Fruit fly (Drosophila melanogaster) whole organism, embryonic: ENCODE measurements around the gene CG4596.
A peak's percentile ranks its signal among the peaks of the same experiment; 100 is the strongest.

Experiments
- Atf3 ChIP-seq: fragments of 200-800 bp; sonication (Bioruptor generic); optimal IDR thresholded peaks from 3 replicates; lab custom pipeline; 2016; ENCODE audit warnings: missing biosample characterization, missing genetic modification characterization
- CG10565 ChIP-seq: fragments of 200-800 bp; sonication (Bioruptor generic); optimal IDR thresholded peaks from 3 replicates; lab custom pipeline; 2016; ENCODE audit warnings: missing biosample characterization, mild to moderate bottlenecking, missing genetic modification characterization
- CG12071 ChIP-seq: fragments of 200-800 bp; sonication (Bioruptor generic); optimal IDR thresholded peaks from 3 replicates; lab custom pipeline; 2018; ENCODE audit warnings: missing biosample characterization, mild to moderate bottlenecking, missing genetic modification characterization
- CG15479 ChIP-seq: fragments of 200-800 bp; sonication (Bioruptor generic); optimal IDR thresholded peaks from 3 replicates; lab custom pipeline; 2019; ENCODE audit warnings: missing biosample characterization, mild to moderate bottlenecking, missing genetic modification characterization, moderate library complexity
- CG31224 ChIP-seq: fragments of 200-800 bp; sonication (Bioruptor generic); IDR thresholded peaks from 2 replicates; pipeline ENCODE4 v1.3.6; 2022; ENCODE audit warnings: missing biosample characterization, missing genetic modification characterization
- CG32532 ChIP-seq: fragments of 200-800 bp; sonication (Bioruptor generic); IDR thresholded peaks from 2 replicates; pipeline ENCODE4 v1.3.6; 2022; ENCODE audit warnings: missing biosample characterization, missing genetic modification characterization
- CG4360 ChIP-seq: fragments of 200-800 bp; sonication (Bioruptor generic); IDR thresholded peaks from 2 replicates; pipeline ENCODE4 v1.3.6; 2022; ENCODE audit warnings: missing biosample characterization, missing genetic modification characterization
- CG5180 ChIP-seq: fragments of 200-800 bp; sonication (Bioruptor generic); optimal IDR thresholded peaks from 3 replicates; lab custom pipeline; 2017; ENCODE audit warnings: missing biosample characterization, missing genetic modification characterization, mild to moderate bottlenecking, moderate library complexity, missing genetic modification reagents
- CG7839 ChIP-seq: fragments of 200-800 bp; sonication (Bioruptor generic); optimal IDR thresholded peaks from 3 replicates; lab custom pipeline; 2018; ENCODE audit warnings: missing biosample characterization, mild to moderate bottlenecking, missing genetic modification characterization, moderate library complexity
- CG7987 ChIP-seq: fragments of 200-800 bp; sonication (Bioruptor generic); optimal IDR thresholded peaks from 2 replicates; lab custom pipeline; 2018; ENCODE audit warnings: missing biosample characterization, mild to moderate bottlenecking, missing genetic modification characterization, moderate library complexity
- CG8290 ChIP-seq, 3 experiments: fragments of 200-800 bp; sonication (Bioruptor generic); optimal IDR thresholded peaks; 2 replicates each; lab custom pipeline; 2016 to 2019; ENCODE audit warnings: missing biosample characterization in 3 of 3, missing genetic modification characterization in 3 of 3, mild to moderate bottlenecking in 2 of 3, moderate library complexity in 1 of 3
- CG8924 ChIP-seq: fragments of 200-800 bp; optimal IDR thresholded peaks from 3 replicates; lab custom pipeline; 2019; ENCODE audit warnings: missing biosample characterization, mild to moderate bottlenecking, missing genetic modification characterization, moderate library complexity
- CG9215 ChIP-seq: fragments of 200-800 bp; sonication (Bioruptor generic); IDR thresholded peaks from 2 replicates; pipeline ENCODE4 v1.3.6; 2022; ENCODE audit warnings: missing biosample characterization, missing genetic modification characterization
- CG9609 ChIP-seq: fragments of 200-800 bp; sonication (Bioruptor generic); optimal IDR thresholded peaks from 3 replicates; lab custom pipeline; 2016; ENCODE audit warnings: missing biosample characterization, missing genetic modification characterization
- CG9727 ChIP-seq: fragments of 200-800 bp; sonication (Bioruptor generic); optimal IDR thresholded peaks from 3 replicates; lab custom pipeline; 2017; ENCODE audit warnings: missing biosample characterization, mild to moderate bottlenecking, missing genetic modification characterization
- D ChIP-seq, 2 experiments: fragments of 200-800 bp in 1 of 2; fragments of >200 bp in 1 of 2; sonication (Bioruptor generic) in 1 of 2; optimal IDR thresholded peaks; 2 replicates in 1 of 2; 3 replicates in 1 of 2; lab custom pipeline; 2017; ENCODE audit warnings: mild to moderate bottlenecking in 1 of 2, missing biosample characterization in 1 of 2, missing genetic modification characterization in 1 of 2, missing genetic modification reagents in 1 of 2
- Dbx ChIP-seq: fragments of 200-800 bp; sonication (Bioruptor generic); IDR thresholded peaks from 3 replicates; pipeline ENCODE4 v1.3.6; 2022; ENCODE audit warnings: missing biosample characterization, missing genetic modification characterization
- Dip2 ChIP-seq: fragments of 200-800 bp; sonication (Bioruptor generic); IDR thresholded peaks from 2 replicates; pipeline ENCODE4 v1.3.6; 2022; ENCODE audit warnings: missing biosample characterization, missing genetic modification characterization
- Fer2 ChIP-seq: fragments of 200-800 bp; sonication (Bioruptor generic); optimal IDR thresholded peaks from 2 replicates; lab custom pipeline; 2018; ENCODE audit warnings: missing biosample characterization, mild to moderate bottlenecking, missing genetic modification characterization, moderate library complexity
- Hey ChIP-seq: fragments of 200-800 bp; sonication (Bioruptor generic); optimal IDR thresholded peaks from 3 replicates; lab custom pipeline; 2018; ENCODE audit warnings: missing biosample characterization, mild to moderate bottlenecking, missing genetic modification characterization
- Hmr ChIP-seq: fragments of 200-800 bp; sonication (Bioruptor generic); optimal IDR thresholded peaks from 3 replicates; lab custom pipeline; 2017; ENCODE audit warnings: mild to moderate bottlenecking, missing biosample characterization, missing genetic modification reagents, missing genetic modification characterization
- Hmx ChIP-seq: fragments of 200-800 bp; sonication (Bioruptor generic); optimal IDR thresholded peaks from 2 replicates; lab custom pipeline; 2016; ENCODE audit warnings: missing biosample characterization, missing genetic modification characterization
- Lim3 ChIP-seq: fragments of 200-800 bp; sonication (Bioruptor generic); IDR thresholded peaks from 2 replicates; pipeline ENCODE4 v1.3.6; 2022; ENCODE audit warnings: missing biosample characterization, missing genetic modification characterization
- MBD-R2 ChIP-seq: fragments of 200-800 bp; sonication (Bioruptor generic); IDR thresholded peaks from 2 replicates; pipeline ENCODE4 v1.3.6; 2022; ENCODE audit warnings: missing biosample characterization, missing genetic modification characterization
- Sin3A ChIP-seq: fragments of >200 bp; optimal IDR thresholded peaks from 2 replicates; lab custom pipeline; 2018
- Stat92E ChIP-seq, 3 experiments: fragments of >200 bp in 2 of 3; fragments of 200-800 bp in 1 of 3; sonication (Bioruptor generic) in 1 of 3; optimal IDR thresholded peaks; 2 replicates each; lab custom pipeline; 2017 to 2019; ENCODE audit warnings: missing biosample characterization in 3 of 3, missing genetic modification characterization in 3 of 3, mild to moderate bottlenecking in 1 of 3, moderate library complexity in 1 of 3
- aop ChIP-seq: fragments of 200-800 bp; sonication (Bioruptor generic); IDR thresholded peaks from 2 replicates; pipeline ENCODE4 v1.3.6; 2022; ENCODE audit warnings: missing biosample characterization, missing genetic modification characterization
- chif ChIP-seq, 2 experiments: fragments of 200-800 bp; sonication (Bioruptor generic); optimal IDR thresholded peaks; 3 replicates each; lab custom pipeline; 2016; ENCODE audit warnings: missing biosample characterization in 2 of 2, missing genetic modification characterization in 2 of 2
- chm ChIP-seq: fragments of 200-800 bp; sonication (Bioruptor generic); IDR thresholded peaks from 2 replicates; pipeline ENCODE4 v1.3.6; 2022; ENCODE audit warnings: missing biosample characterization, missing genetic modification characterization
- dan ChIP-seq: fragments of 200-800 bp; sonication (Bioruptor generic); IDR thresholded peaks from 2 replicates; pipeline ENCODE4 v1.3.6; 2022; ENCODE audit warnings: missing biosample characterization, missing genetic modification characterization
- dysf ChIP-seq: fragments of 200-800 bp; sonication (Bioruptor generic); IDR thresholded peaks from 3 replicates; pipeline ENCODE4 v1.3.6; 2022; ENCODE audit warnings: missing biosample characterization, missing genetic modification characterization
- gce ChIP-seq: fragments of 200-800 bp; sonication (Bioruptor generic); IDR thresholded peaks from 3 replicates; pipeline ENCODE4 v1.3.6; 2022; ENCODE audit warnings: missing biosample characterization, missing genetic modification characterization
- her ChIP-seq: fragments of 200-800 bp; sonication (Bioruptor generic); optimal IDR thresholded peaks from 2 replicates; lab custom pipeline; 2016; ENCODE audit warnings: missing biosample characterization, missing genetic modification characterization
- klu ChIP-seq: fragments of 200-800 bp; sonication (Bioruptor generic); IDR thresholded peaks from 2 replicates; pipeline ENCODE4 v1.3.6; 2022; ENCODE audit warnings: missing biosample characterization, missing genetic modification characterization
- lilli ChIP-seq: fragments of 200-800 bp; sonication (Bioruptor generic); optimal IDR thresholded peaks from 3 replicates; lab custom pipeline; 2016; ENCODE audit warnings: missing biosample characterization, missing genetic modification characterization
- mld ChIP-seq: fragments of 200-800 bp; sonication (Bioruptor generic); IDR thresholded peaks from 3 replicates; pipeline ENCODE4 v1.3.6; 2022; ENCODE audit warnings: missing biosample characterization, missing genetic modification characterization; ENCODE audit not compliant: partially characterized antibody
- phol ChIP-seq: fragments of 200-800 bp; sonication (Bioruptor generic); optimal IDR thresholded peaks from 3 replicates; lab custom pipeline; 2018; ENCODE audit warnings: missing biosample characterization, mild to moderate bottlenecking, missing genetic modification characterization, moderate library complexity
- prd ChIP-seq, 3 experiments: fragments of >200 bp in 2 of 3; fragments of 200-800 bp in 1 of 3; sonication (Bioruptor generic) in 1 of 3; optimal IDR thresholded peaks in 2 of 3; IDR thresholded peaks in 1 of 3; 2 replicates in 2 of 3; 3 replicates in 1 of 3; pipeline versions ENCODE4 v1.3.6 to Lab custom; 2017 to 2022; ENCODE audit warnings: missing biosample characterization in 1 of 3, missing genetic modification characterization in 1 of 3
- pzg ChIP-seq: fragments of 200-800 bp; sonication (Bioruptor generic); optimal IDR thresholded peaks from 3 replicates; lab custom pipeline; 2018; ENCODE audit warnings: missing biosample characterization, mild to moderate bottlenecking, missing genetic modification characterization, moderate library complexity
- repo ChIP-seq: fragments of 200-800 bp; sonication (Bioruptor generic); optimal IDR thresholded peaks from 2 replicates; lab custom pipeline; 2016; ENCODE audit warnings: missing biosample characterization, missing genetic modification characterization
- rib ChIP-seq: fragments of 200-800 bp; sonication (Bioruptor generic); IDR thresholded peaks from 2 replicates; pipeline ENCODE4 v1.3.6; 2022; ENCODE audit warnings: missing biosample characterization, missing genetic modification characterization
- slbo ChIP-seq: fragments of 200-800 bp; sonication (Bioruptor generic); IDR thresholded peaks from 2 replicates; pipeline ENCODE4 v1.3.6; 2022; ENCODE audit warnings: missing biosample characterization, missing genetic modification characterization
- sna ChIP-seq: fragments of 200-800 bp; sonication (Bioruptor generic); IDR thresholded peaks from 2 replicates; pipeline ENCODE4 v1.3.6; 2022; ENCODE audit warnings: missing biosample characterization, missing genetic modification characterization; ENCODE audit not compliant: partially characterized antibody
- so ChIP-seq: fragments of 200-800 bp; sonication (Bioruptor generic); IDR thresholded peaks from 3 replicates; pipeline ENCODE4 v1.3.6; 2022; ENCODE audit warnings: missing biosample characterization, missing genetic modification characterization
- tll ChIP-seq, 2 experiments: fragments of 200-800 bp in 1 of 2; fragments of >200 bp in 1 of 2; sonication (Bioruptor generic) in 1 of 2; optimal IDR thresholded peaks; 2 replicates each; lab custom pipeline; 2017 to 2019; ENCODE audit warnings: missing biosample characterization in 2 of 2, missing genetic modification characterization in 2 of 2, mild to moderate bottlenecking in 1 of 2, moderate library complexity in 1 of 2
- vfl ChIP-seq: fragments of 200-800 bp; sonication (Bioruptor generic); optimal IDR thresholded peaks from 2 replicates; lab custom pipeline; 2016; ENCODE audit warnings: missing biosample characterization, missing genetic modification characterization
- vvl ChIP-seq: fragments of 200-800 bp; sonication (Bioruptor generic); IDR thresholded peaks from 2 replicates; pipeline ENCODE4 v1.3.6; 2022; ENCODE audit warnings: missing biosample characterization, missing genetic modification characterization

The CG4596 gene

dm6 chr3R:10888633-10889519 is 16.0 kb downstream of the CG4596 start (continued):
- peak; percentile 30 for TF ChIP-seq lilli
- TF ChIP-seq CG9609, result no peak
- TF ChIP-seq Dbx (GFP tag; lab: Robert Waterston, UW), result peak; percentile 59; the same call in 2 of the 3 replicates
- no peak for TF ChIP-seq CG4360 (GFP tag; lab: Robert Waterston, UW)
- TF ChIP-seq rib (GFP tag; lab: Robert Waterston, UW), result peak; percentile 26; the same call in 1 of the 2 replicates
- TF ChIP-seq CG9215, result no peak; the same call in 1 of the 2 replicates
- TF ChIP-seq Dip2 (GFP tag; lab: Robert Waterston, UW), result no peak
- TF ChIP-seq tll (GFP tag; optimal IDR thresholded peaks at IDR 0.05; lab: Kevin White, UChicago), result no peak
- TF ChIP-seq Atf3, result no peak
- TF ChIP-seq MBD-R2 (GFP tag; lab: Robert Waterston, UW), result no peak; the same call in 1 of the 2 replicates
- TF ChIP-seq pzg, result no peak
- TF ChIP-seq Hmx (GFP tag; lab: Kevin White, UChicago), result no peak
- peak; percentile 54 for TF ChIP-seq CG12071
- peak; percentile 62 for TF ChIP-seq chm
- peak; percentile 34 for TF ChIP-seq Fer2 (tag; lab: Kevin White, UChicago)
- TF ChIP-seq CG7839 (tag; lab: Kevin White, UChicago), result peak; percentile 50
- TF ChIP-seq CG8290 (GFP tag; optimal IDR thresholded peaks at IDR 0.05; lab: Kevin White, UChicago), result no peak
- TF ChIP-seq CG8290 (tag; optimal IDR thresholded peaks at IDR 0.05; lab: Kevin White, UChicago), result peak in 1 of 2 experiments; percentile 65
- no peak for TF ChIP-seq repo
- peak; percentile 58 for TF ChIP-seq slbo (GFP tag; lab: Robert Waterston, UW)
- no peak for TF ChIP-seq phol
- TF ChIP-seq sna (GFP tag; lab: Robert Waterston, UW), result no peak; the same call in 1 of the 2 replicates
- peak; percentile 36 for TF ChIP-seq vvl (GFP tag; lab: Robert Waterston, UW)
- TF ChIP-seq CG7987 (GFP tag; lab: Kevin White, UChicago), result peak; percentile 76
- no peak for TF ChIP-seq mld (GFP tag; lab: Robert Waterston, UW)
- peak; percentile 4 for TF ChIP-seq her
- no peak for TF ChIP-seq D (optimal IDR thresholded peaks at IDR 0.05; lab: Kevin White, UChicago)
- TF ChIP-seq D (GFP tag; optimal IDR thresholded peaks at IDR 0.05; lab: Kevin White, UChicago), result no peak
- TF ChIP-seq CG5180 (GFP tag; lab: Kevin White, UChicago), result no peak
- peak; percentile 23 for TF ChIP-seq CG9727 (GFP tag; lab: Kevin White, UChicago)
- TF ChIP-seq dan, result no peak
- TF ChIP-seq CG31224, result 0 out of 2 replicates have a peak, but pooled peaks have one; percentile 16
- no peak for TF ChIP-seq CG8924
- no peak for TF ChIP-seq CG10565 (GFP tag; lab: Kevin White, UChicago)
- no peak for TF ChIP-seq Sin3A (lab: Kevin White, UChicago)
- no peak for TF ChIP-seq klu (GFP tag; lab: Robert Waterston, UW)
- no peak for TF ChIP-seq CG15479 (GFP tag; lab: Kevin White, UChicago)
- TF ChIP-seq Hey (tag; lab: Kevin White, UChicago), result no peak
- no peak for TF ChIP-seq vfl (GFP tag; lab: Kevin White, UChicago)
- TF ChIP-seq gce, result no peak
- TF ChIP-seq Hmr (GFP tag; lab: Kevin White, UChicago), result peak; percentile 17
- TF ChIP-seq Lim3 (GFP tag; lab: Robert Waterston, UW), result no peak
- peak; percentile 51; the same call in 1 of the 3 replicates for TF ChIP-seq so
- no peak for TF ChIP-seq aop
- TF ChIP-seq chif (GFP tag; optimal IDR thresholded peaks at IDR 0.05; lab: Kevin White, UChicago), result no peak
- peak; percentile 73 for TF ChIP-seq CG32532 (GFP tag; lab: Robert Waterston, UW)
- no peak for TF ChIP-seq prd (optimal IDR thresholded peaks at IDR 0.05; lab: Kevin White, UChicago)
- TF ChIP-seq prd (GFP tag; IDR thresholded peaks at IDR 0.05; lab: Robert Waterston, UW), result peak; percentile 41; the same call in 1 of the 3 replicates
- no peak for TF ChIP-seq Stat92E (GFP tag; optimal IDR thresholded peaks at IDR 0.05; lab: Kevin White, UChicago)
- TF ChIP-seq dysf (GFP tag; lab: Robert Waterston, UW), result peak; percentile 44; the same call in 1 of the 3 replicates
